Worm (Caenorhabditis elegans): Measurements from ENCODE around the gene dld-1.
A peak's percentile ranks its signal among the peaks of the same experiment; 100 is the strongest.

Gene dld-1

DNA sequence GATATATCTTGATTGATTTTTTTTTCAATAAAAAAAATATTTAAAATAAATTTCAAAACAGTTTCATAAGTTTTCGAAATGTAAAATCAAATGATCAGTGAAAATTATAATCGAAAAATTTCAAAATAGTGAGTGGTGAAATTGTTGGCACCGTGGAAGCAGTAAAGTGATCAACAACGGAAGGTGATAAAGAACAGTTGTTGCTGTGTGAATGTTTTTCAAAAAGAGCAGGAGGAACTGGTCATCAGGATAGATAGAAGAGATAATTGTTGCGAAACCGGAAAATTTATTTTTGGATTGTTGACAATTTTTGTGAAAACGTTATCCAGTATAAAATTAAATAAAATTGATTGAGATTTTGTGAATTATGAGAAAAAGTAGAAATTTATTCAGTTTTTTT lies 41.7 kb downstream of the dld-1 start:
- peak; percentile 6 for TF ChIP-seq C34F6.9 (tag; optimal IDR thresholded peaks at IDR 0.05)
- TF ChIP-seq nhr-6 (tag; optimal IDR thresholded peaks at IDR 0.05), result no peak
- TF ChIP-seq R02D3.7 (tag; optimal IDR thresholded peaks at IDR 0.05), result no peak
- no peak for TF ChIP-seq sma-9 (GFP tag; optimal IDR thresholded peaks at IDR 0.05)
- TF ChIP-seq sma-9 (tag; optimal IDR thresholded peaks at IDR 0.05), result no peak
- peak; percentile 65 for TF ChIP-seq nhr-129 (tag; optimal IDR thresholded peaks at IDR 0.05)
- peak; percentile 58 for TF ChIP-seq F13H6.1 (tag; optimal IDR thresholded peaks at IDR 0.05)
- no peak for TF ChIP-seq ztf-4 (tag; optimal IDR thresholded peaks at IDR 0.05)
- no peak for TF ChIP-seq fos-1 (tag; optimal IDR thresholded peaks at IDR 0.05)

DNA sequence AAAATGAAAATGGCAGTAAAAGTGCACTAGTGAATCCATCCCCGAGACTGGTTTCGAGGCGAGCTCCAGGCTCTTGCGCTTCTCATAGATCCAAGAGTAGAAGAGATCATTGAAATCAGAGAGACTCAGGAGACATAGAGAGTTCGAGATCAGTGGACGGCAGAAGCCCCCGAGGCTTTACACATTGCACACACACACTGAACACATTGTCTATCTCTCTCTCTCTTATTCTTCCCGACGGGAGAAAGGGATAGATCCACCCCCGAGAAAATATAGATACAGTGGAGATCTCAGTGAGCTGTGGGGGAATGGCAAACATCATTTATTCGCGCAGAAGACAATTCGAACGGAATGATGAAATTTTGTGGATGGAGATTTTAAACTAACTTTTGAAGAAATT lies 42.7 kb downstream of the dld-1 start:
- no peak for TF ChIP-seq nhr-237 (tag; optimal IDR thresholded peaks at IDR 0.05)
- TF ChIP-seq unc-55 (GFP tag; optimal IDR thresholded peaks at IDR 0.05), result no peak
- no peak for TF ChIP-seq nhr-21 (tag; optimal IDR thresholded peaks at IDR 0.05)
- TF ChIP-seq peb-1 (tag; optimal IDR thresholded peaks at IDR 0.05), result no peak
- peak; percentile 70 for TF ChIP-seq F13H6.1 (tag; optimal IDR thresholded peaks at IDR 0.05)
- peak; percentile 43 for TF ChIP-seq sma-9 (GFP tag; optimal IDR thresholded peaks at IDR 0.05)
- TF ChIP-seq sma-9 (tag; optimal IDR thresholded peaks at IDR 0.05), result no peak
- peak; percentile 18 for TF ChIP-seq C34F6.9 (tag; optimal IDR thresholded peaks at IDR 0.05)
- TF ChIP-seq ZK546.5 (tag; optimal IDR thresholded peaks at IDR 0.05), result no peak
- peak; percentile 82 for TF ChIP-seq nhr-129 (tag; optimal IDR thresholded peaks at IDR 0.05)
- TF ChIP-seq nhr-25 (tag; optimal IDR thresholded peaks at IDR 0.05), result no peak
- TF ChIP-seq sem-4 (tag; optimal IDR thresholded peaks at IDR 0.05), result no peak
- no peak for TF ChIP-seq crh-2 (tag; optimal IDR thresholded peaks at IDR 0.05)
- TF ChIP-seq ztf-11 (tag; optimal IDR thresholded peaks at IDR 0.05), result no peak
- no peak for TF ChIP-seq ceh-82 (tag; optimal IDR thresholded peaks at IDR 0.05)
- TF ChIP-seq elt-1 (tag; optimal IDR thresholded peaks at IDR 0.05), result no peak
- TF ChIP-seq alr-1 (tag; optimal IDR thresholded peaks at IDR 0.05), result no peak
- TF ChIP-seq lin-39 (tag; optimal IDR thresholded peaks at IDR 0.05), result no peak
- no peak for TF ChIP-seq blmp-1 (tag; optimal IDR thresholded peaks at IDR 0.05; ENCODE audit: insufficient read depth)
- TF ChIP-seq egl-27 (tag; optimal IDR thresholded peaks at IDR 0.05), result no peak
- TF ChIP-seq nhr-77 (tag; optimal IDR thresholded peaks at IDR 0.05), result no peak

- TF ChIP-seq crh-2 (tag; optimal IDR thresholded peaks at IDR 0.05) (no peak), unc-55 (GFP tag; optimal IDR thresholded peaks at IDR 0.05) (no peak)
These were observed 48.1 kb downstream of the dld-1 start, which contains the start of gene Y57G11A.5 for ce11 chrIV:14512405-14512804. TSS of gene Y57G11A.5 (minus strand) at chrIV:14512505.

DNA sequence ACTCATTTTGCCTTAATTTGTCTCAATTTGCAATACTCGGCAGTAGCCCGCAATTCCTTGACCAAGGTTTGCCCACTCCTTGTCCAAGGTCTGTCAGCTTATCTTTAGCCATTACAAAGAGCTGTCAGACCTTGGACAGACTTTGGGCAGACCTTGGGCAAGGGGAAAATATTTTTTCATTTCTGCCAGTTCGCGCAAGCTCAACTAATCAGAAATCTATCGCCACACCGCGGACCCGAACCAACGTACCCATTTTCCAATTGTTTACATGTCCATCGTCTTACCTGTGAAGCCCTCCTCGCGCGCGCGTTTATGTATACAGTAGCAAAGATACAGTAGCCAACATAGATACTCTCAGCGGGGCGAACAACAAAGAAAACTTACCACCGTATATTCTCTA lies 50.8 kb downstream of the dld-1 start:
- no peak for TF ChIP-seq ztf-11 (tag; optimal IDR thresholded peaks at IDR 0.05)
- no peak for TF ChIP-seq ZK546.5 (tag; optimal IDR thresholded peaks at IDR 0.05)
- TF ChIP-seq snpc-4 (tag; optimal IDR thresholded peaks at IDR 0.05), result no peak
- TF ChIP-seq R02D3.7 (tag; optimal IDR thresholded peaks at IDR 0.05), result no peak

All from whole organism, L2 larva.